Worm (Caenorhabditis elegans) whole organism, late embryonic: ENCODE results near the gene Y37E11AL.2.

ENCODE experiments used
- ama-1 ChIP-seq: fragments of 150-350 bp; optimal IDR thresholded peaks from 2 replicates; lab custom pipeline; 2014
- dmd-4 ChIP-seq: sonication (generic microtip); optimal IDR thresholded peaks from 2 replicates; lab custom pipeline; 2016; ENCODE audit warnings: borderline replicate concordance, missing genetic modification characterization, missing compliant biosample characterization
- lin-11 ChIP-seq: fragments of 200-800 bp; sonication (Bioruptor generic); optimal IDR thresholded peaks from 2 replicates; lab custom pipeline; 2018; ENCODE audit warnings: mild to moderate bottlenecking, missing genetic modification characterization, missing compliant biosample characterization
- pqm-1 ChIP-seq: sonication (generic microtip); optimal IDR thresholded peaks from 2 replicates; lab custom pipeline; 2016; ENCODE audit warnings: missing genetic modification characterization, missing compliant biosample characterization

- no peak for TF ChIP-seq dmd-4 (tag; lab: Kevin White, UChicago)
- no peak for TF ChIP-seq pqm-1
- TF ChIP-seq ama-1: no peak
- no peak for TF ChIP-seq lin-11 (tag; lab: Kevin White, UChicago)
These were observed 12.4 kb downstream of the Y37E11AL.2 start for ce11 chrIV:3710737-3711136.
